Worm (Caenorhabditis elegans) whole organism, midembryonic: Measurements from ENCODE around the gene T02D1.4.

ENCODE experiments used
- med-1 ChIP-seq: sonication (generic microtip); optimal IDR thresholded peaks from 2 replicates; lab custom pipeline; 2017; ENCODE audit warnings: missing genetic modification characterization, mild to moderate bottlenecking, missing compliant biosample characterization, antibody characterized with exemption, missing genetic modification reagents; ENCODE audit not compliant: insufficient read depth
- ref-1 ChIP-seq: fragments of 200-800 bp; sonication (Bioruptor generic); conservative IDR thresholded peaks from 2 replicates; pipeline ENCODE4 v1.3.6; 2022; ENCODE audit warnings: missing genetic modification reagents, missing genetic modification characterization, missing compliant biosample characterization
- tab-1 ChIP-seq: fragments of 200-800 bp; sonication (Bioruptor generic); IDR thresholded peaks from 2 replicates; pipeline ENCODE4 v1.3.6; 2022; ENCODE audit warnings: missing genetic modification characterization, missing compliant biosample characterization
- ztf-29 ChIP-seq: fragments of 200-800 bp; sonication (Bioruptor generic); IDR thresholded peaks from 2 replicates; pipeline ENCODE4 v1.3.6; 2022; ENCODE audit warnings: missing genetic modification reagents, missing genetic modification characterization, missing compliant biosample characterization

- no peak for TF ChIP-seq ref-1 (GFP tag; lab: Robert Waterston, UW)
- TF ChIP-seq ztf-29 (GFP tag; lab: Robert Waterston, UW) = no peak
- no peak for TF ChIP-seq tab-1 (GFP tag; lab: Robert Waterston, UW)
- no peak for TF ChIP-seq med-1 (GFP tag; lab: Kevin White, UChicago)
Measured at ce11 chrIV:17380061-17380680, 19.4 kb upstream of the T02D1.4 start, which contains the start of the genes C30H6.9 and dlat-2.
